Worm (Caenorhabditis elegans) whole organism, L4 larva: Measurements from ENCODE around the gene K11D12.11.
A peak's percentile ranks its signal among the peaks of the same experiment; 100 is the strongest.

ENCODE experiments used
- D1046.2 ChIP-seq: fragments of 200-800 bp; sonication (Bioruptor generic); IDR thresholded peaks from 2 replicates; pipeline ENCODE4 v1.3.6; 2022; ENCODE audit warnings: missing genetic modification characterization, missing compliant biosample characterization
- F10B5.3 ChIP-seq: sonication (generic microtip); optimal IDR thresholded peaks from 2 replicates; lab custom pipeline; 2016; ENCODE audit warnings: mild to moderate bottlenecking, missing genetic modification characterization, missing compliant biosample characterization
- F37D6.2 ChIP-seq: sonication (generic microtip); optimal IDR thresholded peaks from 2 replicates; lab custom pipeline; 2016; ENCODE audit warnings: mild to moderate bottlenecking, missing genetic modification characterization, missing compliant biosample characterization
- T20F7.1 ChIP-seq: fragments of 200-800 bp; sonication (Bioruptor generic); optimal IDR thresholded peaks from 2 replicates; lab custom pipeline; 2018; ENCODE audit warnings: mild to moderate bottlenecking, missing genetic modification characterization, missing compliant biosample characterization
- attf-4 ChIP-seq: sonication (generic microtip); optimal IDR thresholded peaks from 3 replicates; lab custom pipeline; 2017; ENCODE audit warnings: missing biosample characterization, missing genetic modification characterization
- ceh-20 ChIP-seq: fragments of 200-800 bp; sonication (Bioruptor generic); IDR thresholded peaks from 2 replicates; pipeline ENCODE4 v1.3.6; 2022; ENCODE audit warnings: missing genetic modification reagents, missing genetic modification characterization, missing compliant biosample characterization
- ces-1 ChIP-seq: fragments of 150-350 bp; sonication (generic microtip); optimal IDR thresholded peaks from 4 replicates; lab custom pipeline; 2014; ENCODE audit warnings: missing biosample characterization, missing genetic modification reagents, missing genetic modification characterization
- ctbp-1 ChIP-seq: fragments of 200-800 bp; sonication (Bioruptor generic); IDR thresholded peaks from 2 replicates; pipeline ENCODE4 v1.3.6; 2022; ENCODE audit warnings: missing genetic modification reagents, missing genetic modification characterization, missing compliant biosample characterization
- daf-16 ChIP-seq, 3 experiments: sonication (generic microtip); optimal IDR thresholded peaks; 2 replicates each; lab custom pipeline; 2016 to 2017; ENCODE audit warnings: missing genetic modification characterization in 3 of 3, missing genetic modification reagents in 3 of 3, mild to moderate bottlenecking in 2 of 3, missing compliant biosample characterization in 2 of 3, missing biosample characterization in 1 of 3, moderate library complexity in 1 of 3
- dmd-6 ChIP-seq: fragments of 200-800 bp; sonication (Bioruptor generic); IDR thresholded peaks from 2 replicates; pipeline ENCODE4 v1.3.6; 2022; ENCODE audit warnings: missing genetic modification reagents, missing genetic modification characterization, missing compliant biosample characterization
- dpl-1 ChIP-seq: fragments of 150-350 bp; optimal IDR thresholded peaks from 2 replicates; lab custom pipeline; 2014; ENCODE audit warnings: missing biosample characterization, missing genetic modification reagents, missing genetic modification characterization
- hif-1 ChIP-seq, 2 experiments: sonication (generic microtip); optimal IDR thresholded peaks; 2 replicates each; lab custom pipeline; 2016 to 2017; ENCODE audit warnings: missing compliant biosample characterization in 2 of 2, missing genetic modification characterization in 2 of 2, missing genetic modification reagents in 2 of 2, missing genotype in 2 of 2, mild to moderate bottlenecking in 1 of 2
- hlh-11 ChIP-seq: fragments of 200-800 bp; sonication (Bioruptor generic); optimal IDR thresholded peaks from 2 replicates; lab custom pipeline; 2018; ENCODE audit warnings: mild to moderate bottlenecking, missing genetic modification characterization, missing compliant biosample characterization
- lin-1 ChIP-seq: fragments of 200-800 bp; sonication (Bioruptor generic); IDR thresholded peaks from 2 replicates; pipeline ENCODE4 v1.3.6; 2022; ENCODE audit warnings: missing genetic modification reagents, missing genetic modification characterization, missing compliant biosample characterization
- lin-38 ChIP-seq: fragments of 200-800 bp; sonication (Bioruptor generic); IDR thresholded peaks from 2 replicates; pipeline ENCODE4 v1.3.6; 2022; ENCODE audit warnings: missing genetic modification reagents, missing genetic modification characterization, missing compliant biosample characterization
- lsy-2 ChIP-seq, 2 experiments: fragments of 150-350 bp in 1 of 2; sonication (generic microtip) in 1 of 2; optimal IDR thresholded peaks; 2 replicates each; lab custom pipeline; 2014 to 2017; ENCODE audit warnings: missing biosample characterization in 2 of 2, missing genetic modification characterization in 2 of 2
- mdt-29 ChIP-seq: fragments of 200-800 bp; sonication (Bioruptor generic); IDR thresholded peaks from 2 replicates; pipeline ENCODE4 v1.3.6; 2022; ENCODE audit warnings: missing genetic modification reagents, missing genetic modification characterization, missing compliant biosample characterization
- mep-1 ChIP-seq: fragments of 150-350 bp; sonication (generic microtip); optimal IDR thresholded peaks from 3 replicates; lab custom pipeline; 2014; ENCODE audit warnings: missing biosample characterization, missing genetic modification characterization
- nhr-11 ChIP-seq: fragments of 150-350 bp; optimal IDR thresholded peaks from 2 replicates; lab custom pipeline; 2014; ENCODE audit warnings: missing biosample characterization, missing genetic modification characterization
- nhr-25 ChIP-seq: sonication (generic microtip); optimal IDR thresholded peaks from 2 replicates; lab custom pipeline; 2017; ENCODE audit warnings: missing genetic modification characterization, mild to moderate bottlenecking, missing compliant biosample characterization, antibody characterized with exemption, moderate library complexity, borderline replicate concordance; ENCODE audit not compliant: insufficient read depth
- nhr-28 ChIP-seq: fragments of 150-350 bp; optimal IDR thresholded peaks from 2 replicates; lab custom pipeline; 2014; ENCODE audit warnings: missing biosample characterization, missing genetic modification characterization
- nhr-42 ChIP-seq: fragments of 200-800 bp; sonication (Bioruptor generic); IDR thresholded peaks from 2 replicates; pipeline ENCODE4 v1.3.6; 2022; ENCODE audit warnings: missing genetic modification characterization, missing compliant biosample characterization
- nhr-6 ChIP-seq: fragments of 150-350 bp; optimal IDR thresholded peaks from 2 replicates; lab custom pipeline; 2014; ENCODE audit warnings: missing biosample characterization, missing genetic modification characterization
- pha-4 ChIP-seq, 2 experiments: fragments of 150-350 bp in 1 of 2; fragments of 200-800 bp in 1 of 2; sonication (Bioruptor generic) in 1 of 2; IDR thresholded peaks in 1 of 2; optimal IDR thresholded peaks in 1 of 2; 2 replicates each; pipeline versions ENCODE4 v1.3.6 to Lab custom; 2014 to 2022; ENCODE audit warnings: missing genetic modification characterization in 2 of 2, missing genetic modification reagents in 2 of 2, missing biosample characterization in 1 of 2, missing compliant biosample characterization in 1 of 2
- pqm-1 ChIP-seq: sonication (generic microtip); optimal IDR thresholded peaks from 2 replicates; lab custom pipeline; 2017; ENCODE audit warnings: missing biosample characterization, missing genetic modification characterization
- rbr-2 ChIP-seq: sonication (generic microtip); optimal IDR thresholded peaks from 2 replicates; lab custom pipeline; 2016; ENCODE audit warnings: missing genotype, missing genetic modification characterization, missing compliant biosample characterization
- sdz-12 ChIP-seq: fragments of 200-800 bp; sonication (Bioruptor generic); optimal IDR thresholded peaks from 2 replicates; lab custom pipeline; 2018; ENCODE audit warnings: mild to moderate bottlenecking, missing genetic modification characterization, missing compliant biosample characterization
- snpc-4 ChIP-seq: fragments of 150-350 bp; optimal IDR thresholded peaks from 2 replicates; lab custom pipeline; 2014; ENCODE audit warnings: missing biosample characterization, missing genetic modification characterization
- unc-130 ChIP-seq: sonication (generic microtip); optimal IDR thresholded peaks from 2 replicates; lab custom pipeline; 2016; ENCODE audit warnings: missing genetic modification reagents, missing genetic modification characterization, missing compliant biosample characterization
- unc-62 ChIP-seq, 3 experiments: fragments of 150-350 bp in 1 of 3; sonication (generic microtip); optimal IDR thresholded peaks in 2 of 3; peaks in 1 of 3; 1 replicate in 1 of 3; 2 replicates in 2 of 3; lab custom pipeline; 2014 to 2017; ENCODE audit warnings: missing biosample characterization in 3 of 3, missing genetic modification characterization in 3 of 3, missing genetic modification reagents in 3 of 3, missing genotype in 1 of 3
- zip-2 ChIP-seq: fragments of 150-350 bp; optimal IDR thresholded peaks from 2 replicates; lab custom pipeline; 2014; ENCODE audit warnings: missing biosample characterization, missing genetic modification characterization
- ztf-7 ChIP-seq: fragments of 150-350 bp; optimal IDR thresholded peaks from 2 replicates; lab custom pipeline; 2014; ENCODE audit warnings: missing biosample characterization, missing genetic modification characterization

The K11D12.11 gene

ce11 chrV:5039559-5039958, at the start of gene K11D12.11:
Gene K11D12.11, minus strand, starts transcription at chrV:5039600.
- no peak for TF ChIP-seq ceh-20 (GFP tag; lab: Robert Waterston, UW)
- no peak for TF ChIP-seq unc-62 (GFP tag; optimal IDR thresholded peaks at IDR 0.05 in 1 of 2; lab: Kevin White, UChicago)
- TF ChIP-seq unc-62 (tag; optimal IDR thresholded peaks at IDR 0.05; lab: Kevin White, UChicago) = no peak
- no peak for TF ChIP-seq sdz-12 (GFP tag; lab: Kevin White, UChicago)
- TF ChIP-seq, all 104 proteins: peak for 0

- no peak for TF ChIP-seq snpc-4
- no peak for TF ChIP-seq unc-130 (GFP tag; lab: Kevin White, UChicago)
- TF ChIP-seq attf-4 = no peak
- peak; percentile 54 for TF ChIP-seq ces-1
- no peak for TF ChIP-seq lin-1 (GFP tag; lab: Robert Waterston, UW)
- 0 out of 2 replicates have a peak, but pooled peaks have one; percentile 11 for TF ChIP-seq dmd-6 (GFP tag; lab: Robert Waterston, UW)
- TF ChIP-seq ctbp-1 = 0 out of 2 replicates have a peak, but pooled peaks have one; percentile 34
- TF ChIP-seq mdt-29 (GFP tag; lab: Robert Waterston, UW) = no peak
- no peak for TF ChIP-seq hlh-11 (tag; lab: Kevin White, UChicago)
- no peak for TF ChIP-seq lin-38 (GFP tag; lab: Robert Waterston, UW)
- TF ChIP-seq nhr-42 (GFP tag; lab: Robert Waterston, UW) = no peak
- TF ChIP-seq F10B5.3 (tag; lab: Kevin White, UChicago) = no peak
- TF ChIP-seq zip-2 (tag; lab: Kevin White, UChicago) = no peak
- no peak for TF ChIP-seq nhr-11 (tag; lab: Kevin White, UChicago)
- no peak for TF ChIP-seq nhr-6 (tag; lab: Kevin White, UChicago)
These were observed 48.9 kb upstream of the K11D12.11 start for ce11 chrV:5088311-5088710.

ce11 chrV:5086919-5087404, 47.6 kb upstream of the K11D12.11 start, which contains the start of gene Y58A7A.5:
Gene Y58A7A.5, minus strand, starts transcription at chrV:5086969.
- TF ChIP-seq mep-1 (tag; lab: Kevin White, UChicago) (peak; percentile 35), daf-16 (GFP tag; optimal IDR thresholded peaks at IDR 0.05; lab: Kevin White, UChicago) (peak in 1 of 2 experiments; percentile 54), daf-16 (tag; optimal IDR thresholded peaks at IDR 0.05; lab: Kevin White, UChicago) (no peak), pha-4 (GFP tag; IDR thresholded peaks at IDR 0.05; lab: Robert Waterston, UW) (no peak), pha-4 (tag; optimal IDR thresholded peaks at IDR 0.05; lab: Kevin White, UChicago) (peak; percentile 19), hlh-11 (tag; lab: Kevin White, UChicago) (peak; percentile 40), nhr-28 (tag; lab: Kevin White, UChicago) (peak; percentile 64), D1046.2 (GFP tag; lab: Robert Waterston, UW) (no peak), zip-2 (tag; lab: Kevin White, UChicago) (peak; percentile 98), dpl-1 (peak; percentile 28), T20F7.1 (peak; percentile 49), ztf-7 (tag; lab: Kevin White, UChicago) (no peak), dmd-6 (GFP tag; lab: Robert Waterston, UW) (peak; percentile 57; the same call in 1 of the 2 replicates), lsy-2 (tag; optimal IDR thresholded peaks at IDR 0.05; lab: Kevin White, UChicago) (peak in 1 of 2 experiments; percentile 59), nhr-25 (tag; lab: Kevin White, UChicago) (no peak), nhr-6 (tag; lab: Kevin White, UChicago) (peak; percentile 60), F37D6.2 (no peak), pqm-1 (peak; percentile 6), rbr-2 (tag; lab: Kevin White, UChicago) (no peak), hif-1 (tag; optimal IDR thresholded peaks at IDR 0.05; lab: Kevin White, UChicago) (peak in 1 of 2 experiments; percentile 39)

- TF ChIP-seq nhr-28 (tag; lab: Kevin White, UChicago) (peak; percentile 6), zip-2 (tag; lab: Kevin White, UChicago) (peak; percentile 92), nhr-6 (tag; lab: Kevin White, UChicago) (no peak)
These were observed 45.6 kb upstream of the K11D12.11 start, which contains the start of gene Y58A7A.4 for ce11 chrV:5084957-5085465. Gene Y58A7A.4, minus strand, starts transcription at chrV:5085007.
